Fruit fly (Drosophila melanogaster): ENCODE data around the gene GstD5.

- TF ChIP-seq EcR (GFP tag; optimal IDR thresholded peaks at IDR 0.05) = no peak
- TF ChIP-seq CG34367 (tag; optimal IDR thresholded peaks at IDR 0.05) = no peak
- no peak for TF ChIP-seq gl (tag; optimal IDR thresholded peaks at IDR 0.05)
- TF ChIP-seq D1 (tag; optimal IDR thresholded peaks at IDR 0.05) = no peak
- TF ChIP-seq rn (GFP tag; IDR thresholded peaks at IDR 0.05) = no peak
Observed at dm6 chr3R:12384274-12384673, 8.7 kb downstream of the GstD5 start.
